Worm (Caenorhabditis elegans) whole organism, L4/young adult: ENCODE data around the gene scl-2.

Experiments used
- W03F9.2 ChIP-seq: fragments of 150-350 bp; optimal IDR thresholded peaks from 2 replicates; lab custom pipeline; 2014; ENCODE audit warnings: missing biosample characterization, missing genetic modification characterization
- dao-5 ChIP-seq: sonication (generic microtip); optimal IDR thresholded peaks from 2 replicates; lab custom pipeline; 2016; ENCODE audit warnings: missing genotype, missing genetic modification characterization, moderate library complexity, missing compliant biosample characterization

DNA sequence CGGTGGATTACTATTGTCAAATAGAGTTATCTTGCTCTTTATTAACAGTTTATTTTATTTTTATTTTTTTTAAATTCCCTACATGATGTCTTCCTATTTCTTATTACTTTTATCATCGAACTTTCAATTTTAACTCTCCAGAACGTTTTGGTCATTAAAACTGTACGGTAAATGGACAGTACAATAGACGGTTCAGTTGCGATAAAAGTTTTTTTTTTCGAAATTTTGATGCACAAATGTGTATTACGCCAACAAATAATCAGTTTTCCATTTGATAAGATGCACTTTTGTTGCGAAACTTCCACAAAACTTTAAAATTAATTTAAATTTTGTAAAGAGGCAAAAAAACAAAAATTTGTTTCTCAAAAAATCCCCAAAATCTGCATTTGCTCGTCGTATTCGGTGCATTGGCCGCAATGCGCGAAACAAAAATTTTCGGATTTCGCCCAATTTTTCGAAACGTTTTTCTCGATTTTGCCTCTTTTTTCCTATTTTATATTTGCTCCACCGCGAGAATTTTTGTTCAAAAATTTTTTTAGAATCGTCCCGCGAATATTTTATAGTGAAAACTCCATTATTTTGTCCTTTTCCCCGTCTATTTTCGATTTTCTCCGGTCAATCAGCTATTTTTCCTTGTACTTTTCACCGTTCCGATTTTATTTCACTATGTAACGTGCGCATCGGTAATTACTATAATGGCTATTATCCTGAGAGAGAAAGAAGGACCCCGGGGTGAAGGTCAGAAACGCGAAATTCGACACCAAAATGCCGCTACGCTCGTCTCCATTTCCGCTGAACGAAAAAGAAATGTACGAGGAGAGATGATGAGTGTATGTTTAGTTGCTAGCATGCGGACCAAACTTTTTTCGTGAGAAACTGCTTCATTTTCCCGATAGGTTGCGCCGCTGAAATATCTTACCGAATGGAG is 28.5 kb upstream of the scl-2 start:
- TF ChIP-seq dao-5 (tag; lab: Kevin White, UChicago), result no peak
- TF ChIP-seq W03F9.2 (tag; lab: Kevin White, UChicago), result no peak
